Worm (Caenorhabditis elegans): ENCODE data around the gene hecw-1.

The hecw-1 gene

DNA sequence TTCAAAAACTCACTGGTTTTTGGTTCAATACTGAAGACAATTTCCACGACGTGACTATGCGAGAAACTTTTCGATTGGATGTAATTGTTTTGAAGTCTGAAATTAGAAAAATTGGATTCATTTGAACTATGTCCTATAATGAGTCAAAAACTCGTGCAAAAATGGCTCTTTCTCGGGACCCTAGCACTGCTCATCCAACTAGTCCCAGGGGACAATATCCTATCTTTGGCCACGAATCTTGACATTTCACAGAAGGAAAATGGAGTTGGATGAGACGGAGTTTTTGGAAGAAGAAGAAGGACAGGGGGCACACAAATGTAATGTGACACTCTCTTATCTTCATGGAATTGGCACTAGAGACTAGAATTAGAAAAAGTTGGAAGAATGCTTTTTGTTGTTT is 7.9 kb downstream of the hecw-1 start:
- TF ChIP-seq sea-1 (GFP tag; conservative IDR thresholded peaks at IDR 0.05), result no peak
- TF ChIP-seq ceh-13 (GFP tag; optimal IDR thresholded peaks at IDR 0.05), result no peak
- TF ChIP-seq ets-7 (tag; optimal IDR thresholded peaks at IDR 0.05), result no peak
- TF ChIP-seq tbx-11 (GFP tag; IDR thresholded peaks at IDR 0.05), result no peak
- no peak for TF ChIP-seq scrt-1 (GFP tag; IDR thresholded peaks at IDR 0.05)
- TF ChIP-seq F13C5.2 (tag; optimal IDR thresholded peaks at IDR 0.05), result no peak
- TF ChIP-seq hmg-4 (GFP tag; optimal IDR thresholded peaks at IDR 0.05), result no peak
- TF ChIP-seq flt-1 (GFP tag; IDR thresholded peaks at IDR 0.05), result no peak
- TF ChIP-seq pes-1 (GFP tag; IDR thresholded peaks at IDR 0.05), result no peak

ce11 chrIII:3377700-3378099 is 12.1 kb downstream of the hecw-1 start:
- TF ChIP-seq tra-4 (tag; optimal IDR thresholded peaks at IDR 0.05) (no peak), ceh-36 (tag; optimal IDR thresholded peaks at IDR 0.05) (no peak), ama-1 (optimal IDR thresholded peaks at IDR 0.05) (no peak), tbx-37 (GFP tag; conservative IDR thresholded peaks at IDR 0.05) (no peak), ceh-13 (GFP tag; optimal IDR thresholded peaks at IDR 0.05) (no peak), scrt-1 (GFP tag; IDR thresholded peaks at IDR 0.05) (no peak), hnd-1 (tag; optimal IDR thresholded peaks at IDR 0.05) (no peak), B0310.2 (tag; optimal IDR thresholded peaks at IDR 0.05) (no peak), F13C5.2 (tag; optimal IDR thresholded peaks at IDR 0.05) (no peak), tbx-11 (GFP tag; IDR thresholded peaks at IDR 0.05) (no peak), hmbx-1 (tag; optimal IDR thresholded peaks at IDR 0.05) (no peak), ets-7 (tag; optimal IDR thresholded peaks at IDR 0.05) (no peak)

- TF ChIP-seq tra-4 (tag; optimal IDR thresholded peaks at IDR 0.05) (no peak), ama-1 (optimal IDR thresholded peaks at IDR 0.05) (no peak), scrt-1 (GFP tag; IDR thresholded peaks at IDR 0.05) (no peak), F13C5.2 (tag; optimal IDR thresholded peaks at IDR 0.05) (no peak), hmg-4 (GFP tag; optimal IDR thresholded peaks at IDR 0.05) (no peak)
Measured at ce11 chrIII:3377134-3377533, 12.6 kb downstream of the hecw-1 start.

DNA sequence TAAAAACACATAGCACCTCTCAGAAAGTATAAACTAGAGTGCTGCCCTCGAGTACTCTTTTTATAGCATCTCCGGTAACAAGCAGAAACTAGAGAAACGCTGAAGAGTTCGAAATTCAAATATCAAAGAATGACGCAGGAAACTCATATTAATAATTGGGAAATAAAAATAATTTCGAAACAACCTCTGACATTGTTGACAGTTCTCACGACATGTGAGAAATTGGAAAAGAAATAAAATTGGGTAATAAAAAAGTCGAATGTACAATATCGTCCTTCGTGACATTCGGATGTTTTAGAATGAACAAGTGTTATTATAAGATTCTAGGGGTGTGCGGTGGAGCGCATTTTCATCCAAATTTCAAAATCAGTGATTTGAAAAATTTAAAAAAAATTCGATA is 17.5 kb downstream of the hecw-1 start:
- no peak for TF ChIP-seq B0310.2 (tag; optimal IDR thresholded peaks at IDR 0.05)
- TF ChIP-seq ets-7 (tag; optimal IDR thresholded peaks at IDR 0.05), result no peak
- TF ChIP-seq scrt-1 (GFP tag; IDR thresholded peaks at IDR 0.05), result no peak
- no peak for TF ChIP-seq ceh-13 (GFP tag; optimal IDR thresholded peaks at IDR 0.05)
- no peak for TF ChIP-seq hnd-1 (tag; optimal IDR thresholded peaks at IDR 0.05)
- TF ChIP-seq hmg-4 (GFP tag; optimal IDR thresholded peaks at IDR 0.05), result no peak
- no peak for TF ChIP-seq pes-1 (GFP tag; IDR thresholded peaks at IDR 0.05)
- no peak for TF ChIP-seq hmbx-1 (tag; optimal IDR thresholded peaks at IDR 0.05)
- no peak for TF ChIP-seq flt-1 (GFP tag; IDR thresholded peaks at IDR 0.05)
- no peak for TF ChIP-seq tbx-37 (GFP tag; conservative IDR thresholded peaks at IDR 0.05)
- TF ChIP-seq ama-1 (optimal IDR thresholded peaks at IDR 0.05), result no peak
- TF ChIP-seq tbx-11 (GFP tag; IDR thresholded peaks at IDR 0.05), result no peak
- TF ChIP-seq ceh-36 (tag; optimal IDR thresholded peaks at IDR 0.05), result no peak
- no peak for TF ChIP-seq F13C5.2 (tag; optimal IDR thresholded peaks at IDR 0.05)
- TF ChIP-seq aly-1 (tag; optimal IDR thresholded peaks at IDR 0.05), result no peak
- TF ChIP-seq tra-4 (tag; optimal IDR thresholded peaks at IDR 0.05), result no peak
- TF ChIP-seq sea-1 (GFP tag; conservative IDR thresholded peaks at IDR 0.05), result no peak

DNA sequence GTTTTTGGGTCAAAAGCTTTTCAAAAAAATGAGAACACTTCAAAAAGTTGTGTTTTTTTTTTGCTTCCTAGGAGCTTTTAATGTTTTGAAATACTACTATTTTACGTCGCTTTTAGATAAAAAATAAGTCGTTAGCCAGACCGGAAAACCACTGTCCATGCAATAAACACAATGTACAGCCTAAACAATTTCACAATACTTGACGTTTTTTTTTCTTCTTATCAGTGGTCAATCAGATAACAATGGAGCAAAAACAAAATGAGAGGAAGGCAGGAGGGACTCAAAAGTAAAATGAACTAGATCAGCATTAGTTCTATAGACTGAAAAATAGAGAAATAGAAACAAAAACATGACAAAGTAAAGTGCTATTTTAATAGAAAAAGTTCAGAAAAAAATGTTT is 19.0 kb downstream of the hecw-1 start:
- TF ChIP-seq pes-1 (GFP tag; IDR thresholded peaks at IDR 0.05) (no peak), hnd-1 (tag; optimal IDR thresholded peaks at IDR 0.05) (no peak), tra-4 (tag; optimal IDR thresholded peaks at IDR 0.05) (no peak), hmg-4 (GFP tag; optimal IDR thresholded peaks at IDR 0.05) (no peak), tbx-11 (GFP tag; IDR thresholded peaks at IDR 0.05) (no peak), ceh-36 (tag; optimal IDR thresholded peaks at IDR 0.05) (no peak), ama-1 (optimal IDR thresholded peaks at IDR 0.05) (no peak), ets-7 (tag; optimal IDR thresholded peaks at IDR 0.05) (no peak), F13C5.2 (tag; optimal IDR thresholded peaks at IDR 0.05) (no peak), scrt-1 (GFP tag; IDR thresholded peaks at IDR 0.05) (no peak), sea-1 (GFP tag; conservative IDR thresholded peaks at IDR 0.05) (no peak), tbx-37 (GFP tag; conservative IDR thresholded peaks at IDR 0.05) (no peak), hmbx-1 (tag; optimal IDR thresholded peaks at IDR 0.05) (no peak), ceh-13 (GFP tag; optimal IDR thresholded peaks at IDR 0.05) (no peak), aly-1 (tag; optimal IDR thresholded peaks at IDR 0.05) (no peak), flt-1 (GFP tag; IDR thresholded peaks at IDR 0.05) (no peak)

- TF ChIP-seq tra-4 (tag; optimal IDR thresholded peaks at IDR 0.05), result no peak
- no peak for TF ChIP-seq aly-1 (tag; optimal IDR thresholded peaks at IDR 0.05)
- TF ChIP-seq sea-1 (GFP tag; conservative IDR thresholded peaks at IDR 0.05), result no peak
- TF ChIP-seq ceh-13 (GFP tag; optimal IDR thresholded peaks at IDR 0.05), result no peak
Measured at ce11 chrIII:3370054-3370453, 19.7 kb downstream of the hecw-1 start, which contains the start of gene prk-2. Gene prk-2 (minus strand): TSS chrIII:3370209.

DNA sequence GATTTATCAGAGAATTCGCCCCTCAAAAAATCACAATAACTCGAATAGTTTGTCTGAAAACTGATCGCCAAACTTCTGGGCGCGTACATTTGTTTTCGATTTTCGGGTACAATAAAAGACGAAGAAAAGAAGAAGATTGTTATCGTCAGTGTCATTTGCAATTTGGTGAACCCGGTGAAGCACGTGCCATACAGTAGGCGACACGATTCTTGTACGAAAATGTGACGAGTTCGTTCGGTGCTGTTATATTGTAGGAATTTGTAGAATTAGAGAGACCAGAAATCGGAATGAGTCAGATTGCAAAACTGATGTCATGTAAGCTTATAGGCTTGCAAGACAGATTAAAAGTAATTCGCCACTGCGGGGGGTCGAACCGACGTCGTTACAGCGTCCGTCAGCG is 22.0 kb downstream of the hecw-1 start:
- TF ChIP-seq tra-4 (tag; optimal IDR thresholded peaks at IDR 0.05) (no peak), B0310.2 (tag; optimal IDR thresholded peaks at IDR 0.05) (no peak), sea-1 (GFP tag; conservative IDR thresholded peaks at IDR 0.05) (no peak), hnd-1 (tag; optimal IDR thresholded peaks at IDR 0.05) (no peak)

- no peak for TF ChIP-seq ceh-13 (GFP tag; optimal IDR thresholded peaks at IDR 0.05)
- TF ChIP-seq hmbx-1 (tag; optimal IDR thresholded peaks at IDR 0.05), result no peak
- TF ChIP-seq scrt-1 (GFP tag; IDR thresholded peaks at IDR 0.05), result no peak
- no peak for TF ChIP-seq B0310.2 (tag; optimal IDR thresholded peaks at IDR 0.05)
- no peak for TF ChIP-seq ets-7 (tag; optimal IDR thresholded peaks at IDR 0.05)
- no peak for TF ChIP-seq F13C5.2 (tag; optimal IDR thresholded peaks at IDR 0.05)
- no peak for TF ChIP-seq tbx-37 (GFP tag; conservative IDR thresholded peaks at IDR 0.05)
- no peak for TF ChIP-seq tra-4 (tag; optimal IDR thresholded peaks at IDR 0.05)
- TF ChIP-seq flt-1 (GFP tag; IDR thresholded peaks at IDR 0.05), result no peak
- no peak for TF ChIP-seq ceh-36 (tag; optimal IDR thresholded peaks at IDR 0.05)
- no peak for TF ChIP-seq hmg-4 (GFP tag; optimal IDR thresholded peaks at IDR 0.05)
- TF ChIP-seq pes-1 (GFP tag; IDR thresholded peaks at IDR 0.05), result no peak
- TF ChIP-seq sea-1 (GFP tag; conservative IDR thresholded peaks at IDR 0.05), result no peak
- TF ChIP-seq aly-1 (tag; optimal IDR thresholded peaks at IDR 0.05), result no peak
- no peak for TF ChIP-seq ama-1 (optimal IDR thresholded peaks at IDR 0.05)
- TF ChIP-seq tbx-11 (GFP tag; IDR thresholded peaks at IDR 0.05), result no peak
Measured at ce11 chrIII:3360067-3360466, 29.7 kb downstream of the hecw-1 start.
